Fruit fly (Drosophila melanogaster) whole organism, adult: Measurements from ENCODE around the gene CG12278.

Experiments
- CG11617 ChIP-seq: fragments of 200-800 bp; sonication (Bioruptor generic); optimal IDR thresholded peaks from 2 replicates; lab custom pipeline; 2017; ENCODE audit warnings: mild to moderate bottlenecking, missing biosample characterization, missing genetic modification reagents, missing genetic modification characterization
- CG7101 ChIP-seq: fragments of 200-800 bp; sonication (Bioruptor generic); optimal IDR thresholded peaks from 2 replicates; lab custom pipeline; 2018; ENCODE audit warnings: missing biosample characterization, mild to moderate bottlenecking, missing genetic modification characterization, moderate library complexity
- Crg-1 ChIP-seq: fragments of 200-800 bp; sonication (Bioruptor generic); optimal IDR thresholded peaks from 2 replicates; lab custom pipeline; 2016; ENCODE audit warnings: missing biosample characterization, missing genetic modification characterization
- ovo ChIP-seq: fragments of 200-800 bp; sonication (Bioruptor generic); optimal IDR thresholded peaks from 2 replicates; lab custom pipeline; 2016; ENCODE audit warnings: missing biosample characterization, missing genetic modification characterization
- toe ChIP-seq: fragments of 200-800 bp; sonication (Bioruptor generic); optimal IDR thresholded peaks from 2 replicates; lab custom pipeline; 2016; ENCODE audit warnings: missing biosample characterization, missing genetic modification characterization

DNA sequence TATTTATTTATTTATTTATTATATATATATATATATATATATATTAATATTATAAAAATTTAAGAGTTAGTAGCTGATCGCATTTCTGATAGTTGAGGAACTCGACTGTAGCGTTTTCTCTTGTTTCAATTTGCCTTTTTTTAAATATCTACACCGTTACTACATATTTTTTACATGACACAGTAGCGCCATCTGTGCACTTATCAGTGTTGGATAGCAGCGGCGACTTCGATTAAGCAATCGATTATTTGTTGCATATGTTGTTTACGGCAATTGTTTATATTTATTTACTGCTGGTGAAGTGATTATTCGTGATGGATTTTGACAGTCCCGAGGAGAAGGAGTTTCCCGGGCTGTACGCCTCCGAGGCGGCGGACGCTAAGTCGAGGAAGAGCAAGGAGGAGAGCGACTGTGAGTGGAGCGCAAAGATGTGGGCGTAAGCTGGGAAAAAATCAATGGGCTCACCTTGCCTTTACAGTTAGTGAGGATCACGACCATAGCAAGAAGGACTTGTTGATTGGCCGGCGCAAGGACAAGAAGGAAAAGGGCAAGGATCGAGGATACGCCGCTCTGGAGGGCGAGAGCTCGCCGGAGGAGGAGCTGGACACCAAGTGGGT is 26.3 kb upstream of the CG12278 start, which contains the start of gene Rlip:
- TF ChIP-seq Crg-1 (peak; percentile 26), toe (GFP tag; lab: Kevin White, UChicago) (peak; percentile 57), ovo (GFP tag; lab: Kevin White, UChicago) (no peak), CG11617 (no peak), CG7101 (tag; lab: Kevin White, UChicago) (peak; percentile 36)
